Fruit fly (Drosophila melanogaster): ENCODE measurements around the gene arg.
"Not testable (repeated sequence)": the region's sequence is repeated elsewhere in the genome, so short reads cannot be mapped to it uniquely, and the experiment has no call there.

The arg gene

dm6 chrX:509117-509516, at the start of gene arg:
Gene arg, plus strand, starts transcription at chrX:509435.
- TF ChIP-seq noc (tag; optimal IDR thresholded peaks at IDR 0.05), result no peak

- no peak for TF ChIP-seq noc (tag; optimal IDR thresholded peaks at IDR 0.05)
Observed at dm6 chrX:460447-460846, 48.8 kb upstream of the arg start, which contains the start of gene ase. Gene ase, plus strand, starts transcription at chrX:460747.

- TF ChIP-seq noc (tag; optimal IDR thresholded peaks at IDR 0.05), result no peak
Observed at dm6 chrX:463934-464333, 45.3 kb upstream of the arg start.

dm6 chrX:469235-469634, 40.0 kb upstream of the arg start, which contains the start of gene Cyp4g1:
Gene Cyp4g1, minus strand, starts transcription at chrX:469335.
- TF ChIP-seq noc (tag; optimal IDR thresholded peaks at IDR 0.05), result no peak

dm6 chrX:470626-471025, 38.6 kb upstream of the arg start, which contains the start of gene CG32816:
Gene CG32816, minus strand, starts transcription at chrX:470726.
- TF ChIP-seq noc (tag; optimal IDR thresholded peaks at IDR 0.05), result no peak

- no peak for TF ChIP-seq noc (tag; optimal IDR thresholded peaks at IDR 0.05)
Observed at dm6 chrX:476230-477143, 32.7 kb upstream of the arg start, which contains the start of the genes ebo and CG13373. Gene ebo, minus strand, starts transcription at chrX:476579. Gene CG13373, plus strand, starts transcription at chrX:476984.

- TF ChIP-seq noc (tag; optimal IDR thresholded peaks at IDR 0.05), result no peak
Observed at dm6 chrX:478766-479165, 30.5 kb upstream of the arg start, which contains the start of gene CG32817. Gene CG32817, plus strand, starts transcription at chrX:479066.

- not testable (repeated sequence) for TF ChIP-seq noc (tag; optimal IDR thresholded peaks at IDR 0.05)
Observed at dm6 chrX:481642-482041, 27.6 kb upstream of the arg start, which contains the start of gene CG3176. Gene CG3176, plus strand, starts transcription at chrX:481862.

dm6 chrX:487517-487957, 21.7 kb upstream of the arg start, which contains the start of the genes CG18273 and CG3156:
Gene CG18273, minus strand, starts transcription at chrX:487581.
Gene CG3156, plus strand, starts transcription at chrX:487878.
- no peak for TF ChIP-seq noc (tag; optimal IDR thresholded peaks at IDR 0.05)

- TF ChIP-seq noc (tag; optimal IDR thresholded peaks at IDR 0.05), result peak; percentile 11
Observed at dm6 chrX:492701-493299, 16.4 kb upstream of the arg start.

dm6 chrX:493445-494190, 15.6 kb upstream of the arg start, which contains the start of gene CG17896:
Gene CG17896, minus strand, starts transcription at chrX:493495.
- peak; percentile 98 for TF ChIP-seq noc (tag; optimal IDR thresholded peaks at IDR 0.05)

dm6 chrX:494191-494554, 15.1 kb upstream of the arg start:
- no peak for TF ChIP-seq noc (tag; optimal IDR thresholded peaks at IDR 0.05)

dm6 chrX:494607-495006, 14.6 kb upstream of the arg start, which contains the start of gene CG17778:
Gene CG17778, plus strand, starts transcription at chrX:494614.
- no peak for TF ChIP-seq noc (tag; optimal IDR thresholded peaks at IDR 0.05)

dm6 chrX:496326-496725, 12.9 kb upstream of the arg start, which contains the start of gene svr:
Gene svr, plus strand, starts transcription at chrX:496446.
- TF ChIP-seq noc (tag; optimal IDR thresholded peaks at IDR 0.05), result no peak

- no peak for TF ChIP-seq noc (tag; optimal IDR thresholded peaks at IDR 0.05)
Observed at dm6 chrX:497425-497824, 11.8 kb upstream of the arg start.

- no peak for TF ChIP-seq noc (tag; optimal IDR thresholded peaks at IDR 0.05)
Observed at dm6 chrX:498434-498833, 10.8 kb upstream of the arg start.

Data from whole organism, larva.